Fruit fly (Drosophila melanogaster) whole organism, embryonic: Measurements from ENCODE around the gene CG32801.

Source experiments
- Bgb ChIP-seq: fragments of 200-800 bp; sonication (Bioruptor generic); IDR thresholded peaks from 2 replicates; pipeline ENCODE4 v1.3.6; 2022; ENCODE audit warnings: missing biosample characterization, missing genetic modification characterization; ENCODE audit not compliant: partially characterized antibody
- Blimp-1 ChIP-seq: fragments of 200-800 bp; sonication (Bioruptor generic); optimal IDR thresholded peaks from 3 replicates; lab custom pipeline; 2018; ENCODE audit warnings: missing biosample characterization, missing genetic modification characterization, mild to moderate bottlenecking, moderate library complexity, missing genetic modification reagents
- Bteb2 ChIP-seq: fragments of 200-800 bp; sonication (Bioruptor generic); optimal IDR thresholded peaks from 2 replicates; lab custom pipeline; 2016; ENCODE audit warnings: missing biosample characterization, missing genetic modification characterization
- CG10431 ChIP-seq: fragments of 200-800 bp; sonication (Bioruptor generic); optimal IDR thresholded peaks from 3 replicates; lab custom pipeline; 2018; ENCODE audit warnings: missing biosample characterization, mild to moderate bottlenecking, missing genetic modification characterization
- CG10959 ChIP-seq: fragments of 200-800 bp; sonication (Bioruptor generic); IDR thresholded peaks from 2 replicates; pipeline ENCODE4 v1.3.6; 2022; ENCODE audit warnings: missing biosample characterization, missing genetic modification characterization
- CG13287 ChIP-seq: fragments of 200-800 bp; sonication (Bioruptor generic); IDR thresholded peaks from 2 replicates; pipeline ENCODE4 v1.3.6; 2022; ENCODE audit warnings: missing biosample characterization, missing genetic modification characterization; ENCODE audit not compliant: partially characterized antibody
- CG13424 ChIP-seq: fragments of 200-800 bp; sonication (Bioruptor generic); optimal IDR thresholded peaks from 2 replicates; lab custom pipeline; 2019; ENCODE audit warnings: missing biosample characterization, mild to moderate bottlenecking, missing genetic modification characterization, moderate library complexity
- CG13624 ChIP-seq: fragments of 200-800 bp; sonication (Bioruptor generic); optimal IDR thresholded peaks from 2 replicates; lab custom pipeline; 2016; ENCODE audit warnings: missing biosample characterization, missing genetic modification characterization
- CG14441 ChIP-seq: fragments of 200-800 bp; sonication (Bioruptor generic); IDR thresholded peaks from 2 replicates; pipeline ENCODE4 v1.3.6; 2022; ENCODE audit warnings: missing biosample characterization, missing genetic modification characterization
- CG15696 ChIP-seq: fragments of 200-800 bp; sonication (Bioruptor generic); optimal IDR thresholded peaks from 2 replicates; lab custom pipeline; 2019; ENCODE audit warnings: missing biosample characterization, mild to moderate bottlenecking, missing genetic modification characterization, moderate library complexity
- CG17328 ChIP-seq: fragments of 200-800 bp; sonication (Bioruptor generic); IDR thresholded peaks from 2 replicates; pipeline ENCODE4 v1.3.6; 2022; ENCODE audit warnings: missing biosample characterization, missing genetic modification characterization
- CG17385 ChIP-seq: fragments of 200-800 bp; sonication (Bioruptor generic); optimal IDR thresholded peaks from 3 replicates; lab custom pipeline; 2018; ENCODE audit warnings: missing biosample characterization, mild to moderate bottlenecking, missing genetic modification characterization
- CG18599 ChIP-seq: fragments of 200-800 bp; sonication (Bioruptor generic); optimal IDR thresholded peaks from 3 replicates; lab custom pipeline; 2017; ENCODE audit warnings: missing biosample characterization, missing genetic modification characterization, mild to moderate bottlenecking, moderate library complexity, missing genetic modification reagents
- CG2712 ChIP-seq: fragments of 200-800 bp; optimal IDR thresholded peaks from 3 replicates; lab custom pipeline; 2019; ENCODE audit warnings: missing biosample characterization, mild to moderate bottlenecking, missing genetic modification characterization, moderate library complexity
- CG32532 ChIP-seq: fragments of 200-800 bp; sonication (Bioruptor generic); IDR thresholded peaks from 2 replicates; pipeline ENCODE4 v1.3.6; 2022; ENCODE audit warnings: missing biosample characterization, missing genetic modification characterization
- CG34376 ChIP-seq: fragments of 200-800 bp; sonication (Bioruptor generic); optimal IDR thresholded peaks from 2 replicates; lab custom pipeline; 2018; ENCODE audit warnings: missing biosample characterization, mild to moderate bottlenecking, missing genetic modification characterization
- CG4424 ChIP-seq: fragments of 200-800 bp; sonication (Bioruptor generic); optimal IDR thresholded peaks from 3 replicates; lab custom pipeline; 2016; ENCODE audit warnings: missing biosample characterization, missing genetic modification characterization
- CG7372 ChIP-seq: fragments of 200-800 bp; sonication (Bioruptor generic); IDR thresholded peaks from 2 replicates; pipeline ENCODE4 v1.3.6; 2022; ENCODE audit warnings: missing biosample characterization, missing genetic modification characterization
- CG8089 ChIP-seq: fragments of 200-800 bp; sonication (Bioruptor generic); optimal IDR thresholded peaks from 3 replicates; lab custom pipeline; 2016; ENCODE audit warnings: missing biosample characterization, missing genetic modification characterization
- CG9437 ChIP-seq: fragments of 200-800 bp; sonication (Bioruptor generic); optimal IDR thresholded peaks from 2 replicates; lab custom pipeline; 2018; ENCODE audit warnings: missing biosample characterization, mild to moderate bottlenecking, missing genetic modification characterization
- CG9817 ChIP-seq: fragments of 200-800 bp; sonication (Bioruptor generic); optimal IDR thresholded peaks from 2 replicates; lab custom pipeline; 2018; ENCODE audit warnings: missing biosample characterization, mild to moderate bottlenecking, missing genetic modification characterization, moderate library complexity
- CHES-1-like ChIP-seq: fragments of 200-800 bp; sonication (Bioruptor generic); optimal IDR thresholded peaks from 2 replicates; lab custom pipeline; 2016; ENCODE audit warnings: missing biosample characterization, missing genetic modification characterization
- CoRest ChIP-seq: fragments of 200-800 bp; sonication (Bioruptor generic); optimal IDR thresholded peaks from 3 replicates; lab custom pipeline; 2018; ENCODE audit warnings: missing biosample characterization, mild to moderate bottlenecking, missing genetic modification characterization, moderate library complexity
- Dip3 ChIP-seq: fragments of 200-800 bp; sonication (Bioruptor generic); optimal IDR thresholded peaks from 3 replicates; lab custom pipeline; 2016; ENCODE audit warnings: missing biosample characterization, missing genetic modification characterization
- Doc3 ChIP-seq: fragments of 200-800 bp; sonication (Bioruptor generic); IDR thresholded peaks from 3 replicates; pipeline ENCODE4 v1.3.6; 2022; ENCODE audit warnings: missing biosample characterization, missing genetic modification characterization; ENCODE audit not compliant: partially characterized antibody
- Elba2 ChIP-seq: fragments of 200-800 bp; sonication (Bioruptor generic); optimal IDR thresholded peaks from 3 replicates; lab custom pipeline; 2016; ENCODE audit warnings: missing biosample characterization, missing genetic modification characterization
- H2.0 ChIP-seq: fragments of 200-800 bp; sonication (Bioruptor generic); IDR thresholded peaks from 2 replicates; pipeline ENCODE4 v1.3.6; 2022; ENCODE audit warnings: missing biosample characterization, missing genetic modification characterization
- Hmr ChIP-seq: fragments of 200-800 bp; sonication (Bioruptor generic); optimal IDR thresholded peaks from 3 replicates; lab custom pipeline; 2017; ENCODE audit warnings: mild to moderate bottlenecking, missing biosample characterization, missing genetic modification reagents, missing genetic modification characterization
- Jarid2 ChIP-seq: fragments of 200-800 bp; sonication (Bioruptor generic); optimal IDR thresholded peaks from 3 replicates; lab custom pipeline; 2017; ENCODE audit warnings: mild to moderate bottlenecking, missing biosample characterization, missing genetic modification reagents, missing genetic modification characterization
- Max ChIP-seq: fragments of 200-800 bp; sonication (Bioruptor generic); optimal IDR thresholded peaks from 2 replicates; lab custom pipeline; 2016; ENCODE audit warnings: missing biosample characterization, mild to moderate bottlenecking, missing genetic modification characterization
- Mrtf ChIP-seq: fragments of 200-800 bp; sonication (Bioruptor generic); IDR thresholded peaks from 3 replicates; pipeline ENCODE4 v1.3.6; 2022; ENCODE audit warnings: missing biosample characterization, missing genetic modification characterization
- Nf-YC ChIP-seq: fragments of 200-800 bp; optimal IDR thresholded peaks from 3 replicates; lab custom pipeline; 2019; ENCODE audit warnings: missing biosample characterization, mild to moderate bottlenecking, missing genetic modification characterization, moderate library complexity
- Pdp1 ChIP-seq, 2 experiments: fragments of 200-800 bp; sonication (Bioruptor generic); optimal IDR thresholded peaks; 3 replicates each; lab custom pipeline; 2016; ENCODE audit warnings: missing biosample characterization in 2 of 2, missing genetic modification characterization in 2 of 2, mild to moderate bottlenecking in 1 of 2, moderate library complexity in 1 of 2
- Rx ChIP-seq: fragments of 200-800 bp; sonication (Bioruptor generic); IDR thresholded peaks from 2 replicates; pipeline ENCODE4 v1.3.6; 2022; ENCODE audit warnings: missing biosample characterization, missing genetic modification characterization
- Sox100B ChIP-seq: fragments of 200-800 bp; sonication (Bioruptor generic); optimal IDR thresholded peaks from 3 replicates; lab custom pipeline; 2018; ENCODE audit warnings: missing biosample characterization, mild to moderate bottlenecking, missing genetic modification characterization
- amos ChIP-seq: fragments of 200-800 bp; sonication (Bioruptor generic); IDR thresholded peaks from 2 replicates; pipeline ENCODE4 v1.3.6; 2022; ENCODE audit warnings: missing biosample characterization, missing genetic modification characterization; ENCODE audit not compliant: partially characterized antibody
- chn ChIP-seq: fragments of 200-800 bp; sonication (Bioruptor generic); optimal IDR thresholded peaks from 2 replicates; lab custom pipeline; 2016; ENCODE audit warnings: missing biosample characterization, missing genetic modification characterization
- ftz-f1 ChIP-seq: fragments of 200-800 bp; sonication (Bioruptor generic); optimal IDR thresholded peaks from 2 replicates; lab custom pipeline; 2016; ENCODE audit warnings: missing biosample characterization, missing genetic modification characterization
- h ChIP-seq: fragments of >200 bp; optimal IDR thresholded peaks from 2 replicates; lab custom pipeline; 2017
- nmo ChIP-seq: fragments of 200-800 bp; sonication (Bioruptor generic); optimal IDR thresholded peaks from 2 replicates; lab custom pipeline; 2018; ENCODE audit warnings: missing biosample characterization, mild to moderate bottlenecking, missing genetic modification characterization, moderate library complexity
- phol ChIP-seq: fragments of 200-800 bp; sonication (Bioruptor generic); optimal IDR thresholded peaks from 3 replicates; lab custom pipeline; 2018; ENCODE audit warnings: missing biosample characterization, mild to moderate bottlenecking, missing genetic modification characterization, moderate library complexity
- slbo ChIP-seq: fragments of 200-800 bp; sonication (Bioruptor generic); IDR thresholded peaks from 2 replicates; pipeline ENCODE4 v1.3.6; 2022; ENCODE audit warnings: missing biosample characterization, missing genetic modification characterization
- trem ChIP-seq: fragments of 200-800 bp; optimal IDR thresholded peaks from 3 replicates; lab custom pipeline; 2019; ENCODE audit warnings: missing biosample characterization, mild to moderate bottlenecking, missing genetic modification characterization, moderate library complexity
- trh ChIP-seq: fragments of 200-800 bp; sonication (Bioruptor generic); optimal IDR thresholded peaks from 2 replicates; lab custom pipeline; 2016; ENCODE audit warnings: missing biosample characterization, missing genetic modification characterization
- tup ChIP-seq: fragments of 200-800 bp; sonication (Bioruptor generic); optimal IDR thresholded peaks from 2 replicates; lab custom pipeline; 2016; ENCODE audit warnings: missing biosample characterization, mild to moderate bottlenecking, missing genetic modification characterization, moderate library complexity
- unc-4 ChIP-seq: fragments of 200-800 bp; sonication (Bioruptor generic); IDR thresholded peaks from 2 replicates; pipeline ENCODE4 v1.3.6; 2022; ENCODE audit warnings: missing biosample characterization, missing genetic modification characterization; ENCODE audit not compliant: partially characterized antibody
- usp ChIP-seq: fragments of >200 bp; optimal IDR thresholded peaks from 2 replicates; lab custom pipeline; 2017; ENCODE audit warnings: missing biosample characterization, missing genetic modification characterization
- vnd ChIP-seq: fragments of 200-800 bp; sonication (Bioruptor generic); IDR thresholded peaks from 3 replicates; pipeline ENCODE4 v1.3.6; 2022; ENCODE audit warnings: missing biosample characterization, missing genetic modification characterization; ENCODE audit not compliant: partially characterized antibody
- zfh1 ChIP-seq: fragments of 200-800 bp; sonication (Bioruptor generic); IDR thresholded peaks from 3 replicates; pipeline ENCODE4 v1.3.6; 2022; ENCODE audit warnings: missing biosample characterization, missing genetic modification characterization

CG32801 gene

DNA sequence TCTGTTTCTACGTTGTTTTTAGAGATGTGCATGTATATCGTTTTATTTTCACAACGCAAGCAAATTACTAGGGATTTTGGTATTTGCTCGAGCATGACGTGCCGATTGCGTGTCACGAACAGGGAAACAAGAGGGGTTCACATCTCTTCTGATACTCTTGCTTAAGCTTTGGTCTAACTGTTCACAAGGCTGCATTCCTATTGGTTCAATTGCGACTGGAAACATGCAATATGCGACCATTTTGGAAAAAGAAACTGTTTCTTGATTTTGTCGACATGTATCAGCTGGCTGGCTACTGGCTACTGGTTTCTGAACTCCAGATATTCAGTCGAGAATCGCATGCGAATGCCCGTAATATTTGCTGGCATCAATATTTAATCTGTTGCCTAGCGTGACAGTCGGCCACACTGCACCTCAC is 22.8 kb downstream of the CG32801 start, which contains the start of gene Coa8 (continued):
- no peak for TF ChIP-seq CHES-1-like (GFP tag; lab: Kevin White, UChicago)
- peak; percentile 45 for TF ChIP-seq phol (tag; lab: Kevin White, UChicago)
- TF ChIP-seq Hmr (GFP tag; lab: Kevin White, UChicago): peak; percentile 28
- peak; percentile 40 for TF ChIP-seq nmo (GFP tag; lab: Kevin White, UChicago)
- peak; percentile 4 for TF ChIP-seq CG4424
- TF ChIP-seq Bgb (GFP tag; lab: Robert Waterston, UW): peak; percentile 39; the same call in 1 of the 2 replicates
- TF ChIP-seq CG13624 (GFP tag; lab: Kevin White, UChicago): peak; percentile 40
- TF ChIP-seq CG32532 (GFP tag; lab: Robert Waterston, UW): peak; percentile 71; the same call in 1 of the 2 replicates
- TF ChIP-seq CG7372 (GFP tag; lab: Robert Waterston, UW): 0 out of 2 replicates have a peak, but pooled peaks have one; percentile 25
- TF ChIP-seq trh (GFP tag; lab: Kevin White, UChicago): no peak
- TF ChIP-seq Pdp1 (GFP tag; optimal IDR thresholded peaks at IDR 0.05; lab: Kevin White, UChicago): peak; percentile 49 to 75
- TF ChIP-seq CG13287: peak; percentile 54
- TF ChIP-seq Max (GFP tag; lab: Kevin White, UChicago): peak; percentile 12
- peak; percentile 62 for TF ChIP-seq CG13424 (tag; lab: Kevin White, UChicago)
- no peak for TF ChIP-seq Sox100B (GFP tag; lab: Kevin White, UChicago)
- TF ChIP-seq CG15696 (tag; lab: Kevin White, UChicago): peak; percentile 29
- TF ChIP-seq CG9817: peak; percentile 45
- peak; percentile 31 for TF ChIP-seq CG17385 (GFP tag; lab: Kevin White, UChicago)
- peak; percentile 33 for TF ChIP-seq Dip3
- TF ChIP-seq Nf-YC (tag; lab: Kevin White, UChicago): peak; percentile 31
- 0 out of 2 replicates have a peak, but pooled peaks have one; percentile 15 for TF ChIP-seq CG17328 (GFP tag; lab: Robert Waterston, UW)
- 0 out of 2 replicates have a peak, but pooled peaks have one; percentile 9 for TF ChIP-seq CG10959
- TF ChIP-seq CG14441 (GFP tag; lab: Robert Waterston, UW): peak; percentile 52; the same call in 1 of the 2 replicates
- peak; percentile 23 for TF ChIP-seq CG8089
- TF ChIP-seq CG9437 (GFP tag; lab: Kevin White, UChicago): peak; percentile 11
- TF ChIP-seq Doc3 (GFP tag; lab: Robert Waterston, UW): peak; percentile 34
- TF ChIP-seq slbo (GFP tag; lab: Robert Waterston, UW): peak; percentile 65; the same call in 1 of the 2 replicates
- TF ChIP-seq CoRest (tag; lab: Kevin White, UChicago): peak; percentile 25
- TF ChIP-seq Blimp-1: peak; percentile 2
- peak; percentile 22 for TF ChIP-seq CG2712 (tag; lab: Kevin White, UChicago)
- TF ChIP-seq CG18599 (GFP tag; lab: Kevin White, UChicago): peak; percentile 56
- no peak for TF ChIP-seq tup
- peak; percentile 34 for TF ChIP-seq chn (GFP tag; lab: Kevin White, UChicago)
- peak; percentile 50 for TF ChIP-seq vnd (GFP tag; lab: Robert Waterston, UW)
- peak; percentile 2 for TF ChIP-seq Bteb2 (GFP tag; lab: Kevin White, UChicago)
- TF ChIP-seq Rx (GFP tag; lab: Robert Waterston, UW): peak; percentile 14; the same call in 1 of the 2 replicates
- peak; percentile 22 for TF ChIP-seq Elba2
- TF ChIP-seq unc-4 (GFP tag; lab: Robert Waterston, UW): peak; percentile 28; the same call in 1 of the 2 replicates
- peak; percentile 46; the same call in 2 of the 3 replicates for TF ChIP-seq zfh1 (GFP tag; lab: Robert Waterston, UW)
- no peak for TF ChIP-seq usp (GFP tag; lab: Kevin White, UChicago)
- no peak for TF ChIP-seq Jarid2 (GFP tag; lab: Kevin White, UChicago)
- TF ChIP-seq amos (GFP tag; lab: Robert Waterston, UW): peak; percentile 56
- TF ChIP-seq CG34376: peak; percentile 30
- 0 out of 2 replicates have a peak, but pooled peaks have one; percentile 18 for TF ChIP-seq H2.0
- no peak for TF ChIP-seq Mrtf (GFP tag; lab: Robert Waterston, UW)
- TF ChIP-seq trem (tag; lab: Kevin White, UChicago): peak; percentile 7
- TF ChIP-seq h: no peak
- TF ChIP-seq CG10431: peak; percentile 8
- TF ChIP-seq ftz-f1 (GFP tag; lab: Kevin White, UChicago): no peak
